Worm (Caenorhabditis elegans): ENCODE measurements around the gene D1014.6.

DNA sequence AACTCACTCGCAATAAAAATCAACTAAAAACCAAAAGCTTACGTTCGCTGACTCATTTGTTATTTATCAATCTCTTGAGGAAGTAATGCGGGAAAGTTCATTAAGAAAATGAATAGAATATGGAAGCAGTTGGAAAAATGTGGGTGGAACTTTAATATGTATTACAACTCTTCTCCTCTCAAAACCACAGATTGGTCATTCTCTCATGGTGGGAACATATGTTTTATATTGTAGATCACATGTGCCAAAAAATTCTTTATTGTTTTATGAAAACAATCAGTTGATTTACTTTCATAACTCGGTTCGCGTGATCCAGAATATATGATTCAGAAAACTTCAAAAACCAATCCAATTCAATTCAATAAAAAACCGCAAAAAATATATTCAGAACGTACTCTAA is 50.7 kb downstream of the D1014.6 start:
- TF ChIP-seq ama-1 (optimal IDR thresholded peaks at IDR 0.05) (no peak), snpc-4 (tag; optimal IDR thresholded peaks at IDR 0.05) (no peak), alr-1 (tag; optimal IDR thresholded peaks at IDR 0.05) (no peak), nhr-25 (tag; optimal IDR thresholded peaks at IDR 0.05) (no peak), unc-39 (tag; optimal IDR thresholded peaks at IDR 0.05) (no peak), crh-2 (tag; optimal IDR thresholded peaks at IDR 0.05) (no peak), unc-62 (GFP tag; optimal IDR thresholded peaks at IDR 0.05) (no peak), blmp-1 (tag; optimal IDR thresholded peaks at IDR 0.05; ENCODE audit: insufficient read depth) (no peak)

Data from whole organism, L2 larva.